Worm (Caenorhabditis elegans): Measurements from ENCODE around the gene cdc-14.

cdc-14 gene

DNA sequence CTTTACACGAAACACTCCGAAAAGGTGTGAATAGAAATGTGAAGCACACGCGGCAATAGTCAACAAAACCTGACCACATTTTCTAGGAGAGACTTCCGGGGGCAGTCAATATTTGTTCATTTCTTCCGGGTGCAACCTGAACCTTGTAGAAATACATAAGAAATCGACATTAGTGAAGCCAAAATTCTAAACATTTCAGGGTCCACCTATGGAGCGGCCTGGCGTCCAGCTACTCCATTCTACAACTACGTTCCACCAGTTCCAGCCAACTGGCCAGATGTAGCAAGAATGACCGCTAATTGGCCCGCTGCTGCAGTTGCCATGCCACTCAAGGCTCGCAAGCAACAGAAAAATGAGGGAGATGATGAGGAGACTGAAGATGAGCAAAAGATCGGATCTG, 14.0 kb downstream of the cdc-14 start:
- TF ChIP-seq snpc-4 (tag; optimal IDR thresholded peaks at IDR 0.05) (no peak), dmd-4 (tag; optimal IDR thresholded peaks at IDR 0.05) (no peak), mbf-1 (tag; optimal IDR thresholded peaks at IDR 0.05) (no peak)

DNA sequence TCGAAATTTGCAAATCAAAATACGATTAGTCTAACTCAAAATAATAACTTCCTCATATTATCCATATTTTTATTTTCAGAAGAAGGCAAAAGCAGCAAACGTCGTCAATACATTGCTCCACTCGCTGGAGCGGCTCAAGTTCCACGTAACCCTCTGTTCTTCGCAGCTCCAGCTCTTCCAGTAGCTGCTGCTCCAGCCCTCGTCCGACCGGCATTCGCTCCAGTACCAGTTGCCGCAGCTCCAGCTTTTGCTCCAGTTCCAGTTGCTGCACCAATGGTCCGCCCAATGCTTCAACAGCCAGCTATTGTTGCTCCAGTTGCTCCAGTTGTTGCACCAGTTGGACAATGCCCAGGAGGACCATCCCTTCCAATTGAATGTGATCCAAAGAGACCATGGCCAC, 14.5 kb downstream of the cdc-14 start:
- no peak for TF ChIP-seq sma-3 (GFP tag; optimal IDR thresholded peaks at IDR 0.05)
- TF ChIP-seq zag-1 (tag; optimal IDR thresholded peaks at IDR 0.05), result no peak
- no peak for TF ChIP-seq nhr-6 (tag; optimal IDR thresholded peaks at IDR 0.05)
- no peak for TF ChIP-seq nhr-237 (tag; optimal IDR thresholded peaks at IDR 0.05)
- no peak for TF ChIP-seq sem-4 (tag; optimal IDR thresholded peaks at IDR 0.05)
- TF ChIP-seq peb-1 (tag; optimal IDR thresholded peaks at IDR 0.05), result no peak
- no peak for TF ChIP-seq nhr-23 (tag; optimal IDR thresholded peaks at IDR 0.05)
- no peak for TF ChIP-seq elt-1 (tag; optimal IDR thresholded peaks at IDR 0.05)
- TF ChIP-seq C34F6.9 (tag; optimal IDR thresholded peaks at IDR 0.05), result no peak
- no peak for TF ChIP-seq R02D3.7 (tag; optimal IDR thresholded peaks at IDR 0.05)
- TF ChIP-seq nhr-77 (tag; optimal IDR thresholded peaks at IDR 0.05), result no peak
- TF ChIP-seq nhr-12 (tag; optimal IDR thresholded peaks at IDR 0.05), result no peak
- TF ChIP-seq unc-39 (tag; optimal IDR thresholded peaks at IDR 0.05), result no peak
- TF ChIP-seq sma-9 (GFP tag; optimal IDR thresholded peaks at IDR 0.05), result no peak
- no peak for TF ChIP-seq sma-9 (tag; optimal IDR thresholded peaks at IDR 0.05)
- TF ChIP-seq elt-3 (tag; optimal IDR thresholded peaks at IDR 0.05), result no peak
- TF ChIP-seq lsy-2 (tag; optimal IDR thresholded peaks at IDR 0.05), result no peak
- TF ChIP-seq mab-5 (tag; optimal IDR thresholded peaks at IDR 0.05), result no peak
- no peak for TF ChIP-seq snpc-4 (tag; optimal IDR thresholded peaks at IDR 0.05)

DNA sequence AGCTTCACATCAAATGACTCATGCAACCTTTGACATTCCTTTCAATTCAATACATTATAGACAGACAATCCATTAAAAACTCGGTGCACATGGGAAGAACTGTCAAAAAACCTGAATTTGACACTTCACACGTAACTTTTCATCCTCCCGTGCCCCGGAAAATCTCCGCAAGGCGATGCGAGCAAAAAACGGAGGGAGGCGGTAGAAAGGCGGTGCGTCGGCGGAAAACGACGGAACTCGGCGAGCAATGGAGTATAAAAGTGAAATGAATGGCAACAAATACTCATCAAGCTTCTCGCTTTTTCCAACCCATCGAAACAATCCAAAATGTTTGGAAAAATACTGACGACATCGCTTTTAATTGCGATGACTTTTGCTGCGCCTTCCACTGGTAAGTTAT, 15.2 kb downstream of the cdc-14 start, which contains the start of gene T25E4.1:
T25E4.1 (plus strand) TSS at position 301 of the 400 bp plus-strand sequence.
- TF ChIP-seq F13H6.1 (tag; optimal IDR thresholded peaks at IDR 0.05), result no peak
- no peak for TF ChIP-seq egl-27 (tag; optimal IDR thresholded peaks at IDR 0.05)
- TF ChIP-seq ama-1 (optimal IDR thresholded peaks at IDR 0.05), result no peak
- no peak for TF ChIP-seq crh-2 (tag; optimal IDR thresholded peaks at IDR 0.05)
- no peak for TF ChIP-seq fos-1 (tag; optimal IDR thresholded peaks at IDR 0.05)
- TF ChIP-seq ZK546.5 (tag; optimal IDR thresholded peaks at IDR 0.05), result no peak
- TF ChIP-seq nhr-11 (tag; optimal IDR thresholded peaks at IDR 0.05), result no peak
- no peak for TF ChIP-seq nhr-6 (tag; optimal IDR thresholded peaks at IDR 0.05)
- TF ChIP-seq alr-1 (tag; optimal IDR thresholded peaks at IDR 0.05), result no peak
- no peak for TF ChIP-seq nhr-10 (tag; optimal IDR thresholded peaks at IDR 0.05)
- no peak for TF ChIP-seq nhr-21 (tag; optimal IDR thresholded peaks at IDR 0.05)
- no peak for TF ChIP-seq lin-11 (tag; optimal IDR thresholded peaks at IDR 0.05)
- no peak for TF ChIP-seq unc-62 (GFP tag; optimal IDR thresholded peaks at IDR 0.05)
- no peak for TF ChIP-seq mdl-1 (tag; optimal IDR thresholded peaks at IDR 0.05)
- TF ChIP-seq ztf-1 (GFP tag; conservative IDR thresholded peaks at IDR 0.05), result no peak
- TF ChIP-seq nhr-77 (tag; optimal IDR thresholded peaks at IDR 0.05), result no peak

DNA sequence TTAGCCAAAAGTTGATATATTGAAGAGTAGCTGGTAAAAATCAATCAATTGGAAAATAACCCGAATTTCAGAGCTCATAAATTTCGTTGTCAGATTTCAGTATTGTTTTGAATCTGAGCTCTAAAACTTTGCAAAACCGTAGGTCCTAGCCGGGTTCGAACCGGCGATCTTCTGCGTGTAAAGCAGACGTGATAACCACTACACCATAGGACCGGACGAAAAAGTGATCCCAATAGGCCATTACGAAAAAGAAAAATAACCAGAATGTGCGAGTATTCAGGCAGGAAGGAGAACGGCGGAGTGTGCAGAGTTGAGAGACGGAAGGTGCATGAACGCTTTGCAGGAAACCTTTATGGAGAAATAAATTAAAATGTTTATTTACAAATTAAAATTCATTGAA, 16.2 kb downstream of the cdc-14 start:
- TF ChIP-seq elt-1 (tag; optimal IDR thresholded peaks at IDR 0.05), result no peak
- peak; percentile 65 for TF ChIP-seq unc-55 (GFP tag; optimal IDR thresholded peaks at IDR 0.05)
- peak; percentile 43 for TF ChIP-seq crh-2 (tag; optimal IDR thresholded peaks at IDR 0.05)
- peak; percentile 49 for TF ChIP-seq fos-1 (tag; optimal IDR thresholded peaks at IDR 0.05)
- peak; percentile 46 for TF ChIP-seq C34F6.9 (tag; optimal IDR thresholded peaks at IDR 0.05)
- TF ChIP-seq lin-11 (tag; optimal IDR thresholded peaks at IDR 0.05), result peak; percentile 34
- TF ChIP-seq mbf-1 (tag; optimal IDR thresholded peaks at IDR 0.05), result no peak
- no peak for TF ChIP-seq nhr-237 (tag; optimal IDR thresholded peaks at IDR 0.05)
- TF ChIP-seq mab-5 (tag; optimal IDR thresholded peaks at IDR 0.05), result no peak
- peak; percentile 71 for TF ChIP-seq nhr-129 (tag; optimal IDR thresholded peaks at IDR 0.05)
- peak; percentile 33 for TF ChIP-seq snpc-4 (tag; optimal IDR thresholded peaks at IDR 0.05)
- no peak for TF ChIP-seq sem-4 (tag; optimal IDR thresholded peaks at IDR 0.05)
- peak; percentile 42 for TF ChIP-seq sma-9 (GFP tag; optimal IDR thresholded peaks at IDR 0.05)
- no peak for TF ChIP-seq sma-9 (tag; optimal IDR thresholded peaks at IDR 0.05)
- TF ChIP-seq skn-1 (tag; optimal IDR thresholded peaks at IDR 0.05), result no peak
- peak; percentile 28 for TF ChIP-seq gmeb-1 (tag; optimal IDR thresholded peaks at IDR 0.05)

Measured in whole organism, L2 larva.